Fruit fly (Drosophila melanogaster) whole organism, embryonic: ENCODE results near the gene Cubn.

Source experiments
- CG3407 ChIP-seq: fragments of 200-800 bp; sonication (Bioruptor generic); optimal IDR thresholded peaks from 2 replicates; lab custom pipeline; 2018; ENCODE audit warnings: missing biosample characterization, mild to moderate bottlenecking, missing genetic modification characterization
- bsh ChIP-seq, 2 experiments: fragments of 200-800 bp; sonication (Bioruptor generic); optimal IDR thresholded peaks; 2 replicates each; lab custom pipeline; 2017 to 2018; ENCODE audit warnings: mild to moderate bottlenecking in 2 of 2, missing biosample characterization in 2 of 2, missing genetic modification characterization in 2 of 2, moderate library complexity in 1 of 2
- run ChIP-seq: fragments of 200-800 bp; sonication (Bioruptor generic); optimal IDR thresholded peaks from 3 replicates; lab custom pipeline; 2018; ENCODE audit warnings: missing biosample characterization, mild to moderate bottlenecking, missing genetic modification characterization
- wdn ChIP-seq: fragments of 200-800 bp; sonication (Bioruptor generic); IDR thresholded peaks from 2 replicates; pipeline ENCODE4 v1.3.6; 2022; ENCODE audit warnings: missing biosample characterization, missing genetic modification characterization

The Cubn gene

dm6 chrX:9520175-9520574, 50.9 kb downstream of the Cubn start (continued):
- no peak for TF ChIP-seq CG3407 (GFP tag; lab: Kevin White, UChicago)

dm6 chrX:9511224-9511623, 59.9 kb downstream of the Cubn start, which contains the start of gene CG34028:
CG34028 (plus strand) TSS chrX:9511524.
- no peak for TF ChIP-seq wdn (GFP tag; lab: Robert Waterston, UW)
- no peak for TF ChIP-seq bsh (GFP tag; optimal IDR thresholded peaks at IDR 0.05; lab: Kevin White, UChicago)
- TF ChIP-seq run (tag; lab: Kevin White, UChicago): no peak
